Fruit fly (Drosophila melanogaster) whole organism, embryonic: ENCODE measurements around the gene CG43156.

Experiments used
- Ada2b ChIP-seq: fragments of 200-800 bp; sonication (Bioruptor generic); IDR thresholded peaks from 2 replicates; pipeline ENCODE4 v1.3.6; 2022; ENCODE audit warnings: missing biosample characterization, missing genetic modification characterization
- B-H1 ChIP-seq: fragments of 200-800 bp; sonication (Bioruptor generic); IDR thresholded peaks from 3 replicates; pipeline ENCODE4 v1.3.6; 2022; ENCODE audit warnings: missing biosample characterization, missing genetic modification characterization
- BtbVII ChIP-seq: fragments of 200-800 bp; sonication (Bioruptor generic); optimal IDR thresholded peaks from 3 replicates; lab custom pipeline; 2017; ENCODE audit warnings: missing biosample characterization, mild to moderate bottlenecking, missing genetic modification characterization
- C15 ChIP-seq: fragments of 200-800 bp; sonication (Bioruptor generic); IDR thresholded peaks from 3 replicates; pipeline ENCODE4 v1.3.6; 2022; ENCODE audit warnings: missing biosample characterization, missing genetic modification characterization
- CG10209 ChIP-seq: fragments of 200-800 bp; sonication (Bioruptor generic); optimal IDR thresholded peaks from 3 replicates; lab custom pipeline; 2017; ENCODE audit warnings: missing biosample characterization, mild to moderate bottlenecking, missing genetic modification characterization, missing genetic modification reagents
- CG10543 ChIP-seq: fragments of 200-800 bp; sonication (Bioruptor generic); optimal IDR thresholded peaks from 3 replicates; lab custom pipeline; 2017; ENCODE audit warnings: missing biosample characterization, mild to moderate bottlenecking, missing genetic modification characterization, moderate library complexity
- CG13123 ChIP-seq: fragments of 200-800 bp; sonication (Bioruptor generic); optimal IDR thresholded peaks from 2 replicates; lab custom pipeline; 2016; ENCODE audit warnings: missing biosample characterization, missing genetic modification characterization
- CG14441 ChIP-seq: fragments of 200-800 bp; sonication (Bioruptor generic); IDR thresholded peaks from 2 replicates; pipeline ENCODE4 v1.3.6; 2022; ENCODE audit warnings: missing biosample characterization, missing genetic modification characterization
- CG18599 ChIP-seq: fragments of 200-800 bp; sonication (Bioruptor generic); optimal IDR thresholded peaks from 3 replicates; lab custom pipeline; 2017; ENCODE audit warnings: missing biosample characterization, missing genetic modification characterization, mild to moderate bottlenecking, moderate library complexity, missing genetic modification reagents
- CG2129 ChIP-seq: fragments of 200-800 bp; sonication (Bioruptor generic); IDR thresholded peaks from 2 replicates; pipeline ENCODE4 v1.3.6; 2022; ENCODE audit warnings: missing biosample characterization, missing genetic modification characterization; ENCODE audit not compliant: partially characterized antibody
- CG2875 ChIP-seq: fragments of 200-800 bp; sonication (Bioruptor generic); optimal IDR thresholded peaks from 2 replicates; lab custom pipeline; 2017; ENCODE audit warnings: missing biosample characterization, mild to moderate bottlenecking, missing genetic modification characterization, missing genetic modification reagents
- CG31388 ChIP-seq: fragments of 200-800 bp; sonication (Bioruptor generic); optimal IDR thresholded peaks from 2 replicates; lab custom pipeline; 2016; ENCODE audit warnings: missing biosample characterization, missing genetic modification characterization
- CG34376 ChIP-seq: fragments of 200-800 bp; sonication (Bioruptor generic); optimal IDR thresholded peaks from 2 replicates; lab custom pipeline; 2018; ENCODE audit warnings: missing biosample characterization, mild to moderate bottlenecking, missing genetic modification characterization
- CG3838 ChIP-seq: fragments of 200-800 bp; sonication (Bioruptor generic); optimal IDR thresholded peaks from 3 replicates; lab custom pipeline; 2016; ENCODE audit warnings: missing biosample characterization, missing genetic modification characterization
- CG4404 ChIP-seq: fragments of 200-800 bp; sonication (Bioruptor generic); IDR thresholded peaks from 2 replicates; pipeline ENCODE4 v1.3.6; 2022; ENCODE audit warnings: missing biosample characterization, missing genetic modification characterization
- CG4617 ChIP-seq: fragments of 200-800 bp; sonication (Bioruptor generic); optimal IDR thresholded peaks from 3 replicates; lab custom pipeline; 2016; ENCODE audit warnings: missing biosample characterization, missing genetic modification characterization, borderline replicate concordance
- CG5953 ChIP-seq: fragments of 200-800 bp; sonication (Bioruptor generic); IDR thresholded peaks from 2 replicates; pipeline ENCODE4 v1.3.6; 2022; ENCODE audit warnings: missing biosample characterization, missing genetic modification characterization
- CG7372 ChIP-seq: fragments of 200-800 bp; sonication (Bioruptor generic); IDR thresholded peaks from 2 replicates; pipeline ENCODE4 v1.3.6; 2022; ENCODE audit warnings: missing biosample characterization, missing genetic modification characterization
- CG7745 ChIP-seq: fragments of 200-800 bp; sonication (Bioruptor generic); optimal IDR thresholded peaks from 2 replicates; lab custom pipeline; 2018; ENCODE audit warnings: missing biosample characterization, mild to moderate bottlenecking, missing genetic modification characterization, moderate library complexity
- CG7786 ChIP-seq: fragments of 200-800 bp; sonication (Bioruptor generic); optimal IDR thresholded peaks from 2 replicates; lab custom pipeline; 2016; ENCODE audit warnings: missing biosample characterization, missing genetic modification characterization
- CG7928 ChIP-seq: fragments of 200-800 bp; sonication (Bioruptor generic); optimal IDR thresholded peaks from 2 replicates; lab custom pipeline; 2017; ENCODE audit warnings: missing biosample characterization, mild to moderate bottlenecking, missing genetic modification characterization
- CG7963 ChIP-seq: fragments of 200-800 bp; sonication (Bioruptor generic); IDR thresholded peaks from 3 replicates; pipeline ENCODE4 v1.3.6; 2022; ENCODE audit warnings: missing biosample characterization, missing genetic modification characterization; ENCODE audit not compliant: partially characterized antibody
- CG7987 ChIP-seq: fragments of 200-800 bp; sonication (Bioruptor generic); optimal IDR thresholded peaks from 2 replicates; lab custom pipeline; 2018; ENCODE audit warnings: missing biosample characterization, mild to moderate bottlenecking, missing genetic modification characterization, moderate library complexity
- CG8089 ChIP-seq: fragments of 200-800 bp; sonication (Bioruptor generic); optimal IDR thresholded peaks from 3 replicates; lab custom pipeline; 2016; ENCODE audit warnings: missing biosample characterization, missing genetic modification characterization
- CG9437 ChIP-seq: fragments of 200-800 bp; sonication (Bioruptor generic); optimal IDR thresholded peaks from 2 replicates; lab custom pipeline; 2018; ENCODE audit warnings: missing biosample characterization, mild to moderate bottlenecking, missing genetic modification characterization
- D19A ChIP-seq: fragments of 200-800 bp; optimal IDR thresholded peaks from 3 replicates; lab custom pipeline; 2019; ENCODE audit warnings: missing biosample characterization, mild to moderate bottlenecking, missing genetic modification characterization, moderate library complexity
- Ets97D ChIP-seq: fragments of 200-800 bp; sonication (Bioruptor generic); optimal IDR thresholded peaks from 3 replicates; lab custom pipeline; 2016; ENCODE audit warnings: missing biosample characterization, missing genetic modification characterization
- Gsc ChIP-seq: fragments of 200-800 bp; sonication (Bioruptor generic); IDR thresholded peaks from 2 replicates; pipeline ENCODE4 v1.3.6; 2022; ENCODE audit warnings: missing biosample characterization, missing genetic modification characterization
- Hey ChIP-seq: fragments of 200-800 bp; sonication (Bioruptor generic); optimal IDR thresholded peaks from 3 replicates; lab custom pipeline; 2018; ENCODE audit warnings: missing biosample characterization, mild to moderate bottlenecking, missing genetic modification characterization
- Hr39 ChIP-seq: fragments of >200 bp; optimal IDR thresholded peaks from 2 replicates; lab custom pipeline; 2017
- NFAT ChIP-seq: fragments of 200-800 bp; sonication (Bioruptor generic); IDR thresholded peaks from 2 replicates; pipeline ENCODE4 v1.3.6; 2022; ENCODE audit warnings: missing biosample characterization, missing genetic modification characterization
- Neu2 ChIP-seq: fragments of 200-800 bp; sonication (Bioruptor generic); optimal IDR thresholded peaks from 3 replicates; lab custom pipeline; 2016; ENCODE audit warnings: missing biosample characterization, missing genetic modification characterization, borderline replicate concordance
- Nf-YC ChIP-seq: fragments of 200-800 bp; optimal IDR thresholded peaks from 3 replicates; lab custom pipeline; 2019; ENCODE audit warnings: missing biosample characterization, mild to moderate bottlenecking, missing genetic modification characterization, moderate library complexity
- PHDP ChIP-seq: fragments of 200-800 bp; sonication (Bioruptor generic); optimal IDR thresholded peaks from 3 replicates; lab custom pipeline; 2018; ENCODE audit warnings: missing biosample characterization, mild to moderate bottlenecking, missing genetic modification characterization, moderate library complexity
- Ptx1 ChIP-seq: fragments of 200-800 bp; sonication (Bioruptor generic); IDR thresholded peaks from 2 replicates; pipeline ENCODE4 v1.3.6; 2022; ENCODE audit warnings: missing biosample characterization, missing genetic modification characterization
- Sox102F ChIP-seq: fragments of 200-800 bp; sonication (Bioruptor generic); optimal IDR thresholded peaks from 2 replicates; lab custom pipeline; 2018; ENCODE audit warnings: missing biosample characterization, mild to moderate bottlenecking, missing genetic modification characterization, moderate library complexity
- ap ChIP-seq: fragments of 200-800 bp; sonication (Bioruptor generic); IDR thresholded peaks from 2 replicates; pipeline ENCODE4 v1.3.6; 2022; ENCODE audit warnings: missing biosample characterization, missing genetic modification characterization
- chif ChIP-seq, 2 experiments: fragments of 200-800 bp; sonication (Bioruptor generic); optimal IDR thresholded peaks; 3 replicates each; lab custom pipeline; 2016; ENCODE audit warnings: missing biosample characterization in 2 of 2, missing genetic modification characterization in 2 of 2
- chn ChIP-seq: fragments of 200-800 bp; sonication (Bioruptor generic); optimal IDR thresholded peaks from 2 replicates; lab custom pipeline; 2016; ENCODE audit warnings: missing biosample characterization, missing genetic modification characterization
- crp ChIP-seq, 2 experiments: fragments of 200-800 bp; sonication (Bioruptor generic); optimal IDR thresholded peaks; 2 replicates in 1 of 2; 3 replicates in 1 of 2; lab custom pipeline; 2017; ENCODE audit warnings: missing biosample characterization in 2 of 2, missing genetic modification characterization in 2 of 2, mild to moderate bottlenecking in 1 of 2, moderate library complexity in 1 of 2
- dpn ChIP-seq, 2 experiments: fragments of 200-800 bp; sonication (Bioruptor generic); optimal IDR thresholded peaks; 3 replicates each; lab custom pipeline; 2016; ENCODE audit warnings: missing biosample characterization in 2 of 2, missing genetic modification characterization in 2 of 2
- gcm ChIP-seq: fragments of 200-800 bp; sonication (Bioruptor generic); optimal IDR thresholded peaks from 2 replicates; lab custom pipeline; 2019; ENCODE audit warnings: missing biosample characterization, mild to moderate bottlenecking, missing genetic modification characterization, moderate library complexity
- insv ChIP-seq, 2 experiments: fragments of 200-800 bp; sonication (Bioruptor generic); optimal IDR thresholded peaks; 3 replicates each; lab custom pipeline; 2016 to 2018; ENCODE audit warnings: missing biosample characterization in 2 of 2, missing genetic modification characterization in 2 of 2
- kay ChIP-seq: fragments of 200-800 bp; sonication (Bioruptor generic); optimal IDR thresholded peaks from 2 replicates; lab custom pipeline; 2016; ENCODE audit warnings: missing biosample characterization, missing genetic modification characterization
- lmd ChIP-seq: fragments of 200-800 bp; sonication (Bioruptor generic); IDR thresholded peaks from 2 replicates; pipeline ENCODE4 v1.3.6; 2022; ENCODE audit warnings: missing biosample characterization, missing genetic modification characterization
- otp ChIP-seq: fragments of 200-800 bp; sonication (Bioruptor generic); IDR thresholded peaks from 3 replicates; pipeline ENCODE4, ENCODE4 v1.3.6; 2022; ENCODE audit warnings: missing biosample characterization, missing genetic modification characterization
- shn ChIP-seq: fragments of 200-800 bp; sonication (Bioruptor generic); optimal IDR thresholded peaks from 3 replicates; lab custom pipeline; 2016; ENCODE audit warnings: missing biosample characterization, missing genetic modification characterization
- slbo ChIP-seq: fragments of 200-800 bp; sonication (Bioruptor generic); IDR thresholded peaks from 2 replicates; pipeline ENCODE4 v1.3.6; 2022; ENCODE audit warnings: missing biosample characterization, missing genetic modification characterization
- sqz ChIP-seq: fragments of 200-800 bp; sonication (Bioruptor generic); optimal IDR thresholded peaks from 3 replicates; lab custom pipeline; 2018; ENCODE audit warnings: missing biosample characterization, mild to moderate bottlenecking, missing genetic modification characterization
- stc ChIP-seq: fragments of 200-800 bp; sonication (Bioruptor generic); IDR thresholded peaks from 2 replicates; pipeline ENCODE4 v1.3.6; 2022; ENCODE audit warnings: missing biosample characterization, missing genetic modification characterization
- wor ChIP-seq: fragments of 200-800 bp; sonication (Bioruptor generic); IDR thresholded peaks from 2 replicates; pipeline ENCODE4 v1.3.6; 2022; ENCODE audit warnings: missing biosample characterization, missing genetic modification characterization

Gene CG43156

DNA sequence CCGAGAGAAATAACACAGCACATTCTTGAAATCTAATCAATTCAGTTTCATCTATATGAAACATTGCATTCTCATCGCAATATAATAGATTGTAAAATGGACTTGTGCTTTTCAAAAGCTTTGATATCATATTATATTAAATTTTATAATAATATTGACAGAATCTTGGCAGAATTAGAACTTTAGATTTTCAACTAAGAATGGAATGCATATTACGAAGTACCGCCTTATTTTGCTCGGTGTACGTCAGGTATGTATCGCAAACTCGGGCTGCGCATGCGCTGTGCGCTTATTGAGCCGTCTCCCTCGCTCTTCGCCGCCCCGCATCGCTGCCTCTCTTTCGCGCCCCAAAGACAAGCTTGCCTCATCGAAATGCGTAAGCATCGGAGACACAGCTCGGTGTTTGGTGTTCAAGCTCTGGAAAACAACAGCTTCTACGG lies 8.5 kb upstream of the CG43156 start (continued):
- TF ChIP-seq NFAT (GFP tag; lab: Robert Waterston, UW) (peak; percentile 59), crp (GFP tag; optimal IDR thresholded peaks at IDR 0.05; lab: Kevin White, UChicago) (peak in 1 of 2 experiments; percentile 40), slbo (GFP tag; lab: Robert Waterston, UW) (peak; percentile 74), insv (GFP tag; optimal IDR thresholded peaks at IDR 0.05; lab: Kevin White, UChicago) (peak in 1 of 2 experiments; percentile 47), stc (GFP tag; lab: Robert Waterston, UW) (peak; percentile 88), CG5953 (peak; percentile 39; the same call in 1 of the 2 replicates), CG4404 (GFP tag; lab: Robert Waterston, UW) (peak; percentile 80), CG34376 (GFP tag; lab: Kevin White, UChicago) (peak; percentile 81), sqz (GFP tag; lab: Kevin White, UChicago) (peak; percentile 84), CG7745 (tag; lab: Kevin White, UChicago) (no peak), CG7928 (peak; percentile 57), Gsc (peak; percentile 61), Neu2 (GFP tag; lab: Kevin White, UChicago) (no peak), CG2129 (GFP tag; lab: Robert Waterston, UW) (no peak), PHDP (tag; lab: Kevin White, UChicago) (peak; percentile 90), Hey (tag; lab: Kevin White, UChicago) (peak; percentile 35), CG2875 (GFP tag; lab: Kevin White, UChicago) (peak; percentile 82), CG7786 (GFP tag; lab: Kevin White, UChicago) (no peak), otp (GFP tag; lab: Robert Waterston, UW) (peak; percentile 74), BtbVII (GFP tag; lab: Kevin White, UChicago) (peak; percentile 85), CG10543 (GFP tag; lab: Kevin White, UChicago) (peak; percentile 94), lmd (GFP tag; lab: Robert Waterston, UW) (peak; percentile 90), CG7372 (GFP tag; lab: Robert Waterston, UW) (peak; percentile 83), chif (GFP tag; optimal IDR thresholded peaks at IDR 0.05; lab: Kevin White, UChicago) (peak in 1 of 2 experiments; percentile 3), gcm (peak; percentile 92), wor (GFP tag; lab: Robert Waterston, UW) (peak; percentile 81), B-H1 (peak; percentile 82), CG31388 (GFP tag; lab: Kevin White, UChicago) (peak; percentile 6), Ptx1 (GFP tag; lab: Robert Waterston, UW) (peak; percentile 90), D19A (tag; lab: Kevin White, UChicago) (peak; percentile 90), CG7987 (GFP tag; lab: Kevin White, UChicago) (peak; percentile 61), CG10209 (GFP tag; lab: Kevin White, UChicago) (peak; percentile 90), CG13123 (peak; percentile 2), Ets97D (GFP tag; lab: Kevin White, UChicago) (no peak), CG14441 (GFP tag; lab: Robert Waterston, UW) (peak; percentile 81), CG4617 (GFP tag; lab: Kevin White, UChicago) (peak; percentile 25), dpn (GFP tag; optimal IDR thresholded peaks at IDR 0.05; lab: Kevin White, UChicago) (peak in 1 of 2 experiments; percentile 80), chn (GFP tag; lab: Kevin White, UChicago) (peak; percentile 1), Hr39 (lab: Kevin White, UChicago) (no peak), kay (peak; percentile 55), Nf-YC (tag; lab: Kevin White, UChicago) (peak; percentile 88), Sox102F (peak; percentile 89), ap (GFP tag; lab: Robert Waterston, UW) (peak; percentile 82), CG9437 (peak; percentile 85), CG3838 (GFP tag; lab: Kevin White, UChicago) (no peak), CG18599 (GFP tag; lab: Kevin White, UChicago) (peak; percentile 89), CG7963 (GFP tag; lab: Robert Waterston, UW) (no peak), CG8089 (no peak), Ada2b (GFP tag; lab: Robert Waterston, UW) (peak; percentile 74), C15 (GFP tag; lab: Robert Waterston, UW) (peak; percentile 72; the same call in 1 of the 3 replicates), shn (GFP tag; lab: Kevin White, UChicago) (no peak)
